Fruit fly (Drosophila melanogaster): ENCODE measurements around the gene disp.

disp gene

dm6 chr3R:5824456-5824855, 31.7 kb downstream of the disp start, which contains the start of the genes Sec20 and dgrn (continued):
- peak; percentile 64 for TF ChIP-seq Hsf (GFP tag; optimal IDR thresholded peaks at IDR 0.05)
- TF ChIP-seq CG4282 (GFP tag; optimal IDR thresholded peaks at IDR 0.05): no peak
- TF ChIP-seq CG9817 (tag; optimal IDR thresholded peaks at IDR 0.05): peak; percentile 66
- TF ChIP-seq CG9215 (GFP tag; IDR thresholded peaks at IDR 0.05): peak; percentile 58
- TF ChIP-seq Rfx (GFP tag; IDR thresholded peaks at IDR 0.05): peak; percentile 78
- no peak for TF ChIP-seq ftz-f1 (GFP tag; optimal IDR thresholded peaks at IDR 0.05)
- TF ChIP-seq danr (GFP tag; IDR thresholded peaks at IDR 0.05): peak; percentile 59
- TF ChIP-seq CG17912 (GFP tag; optimal IDR thresholded peaks at IDR 0.05): no peak
- peak; percentile 40 to 55 for TF ChIP-seq Hr51 (GFP tag; optimal IDR thresholded peaks at IDR 0.05)
- peak; percentile 79 for TF ChIP-seq sug (tag; optimal IDR thresholded peaks at IDR 0.05)
- TF ChIP-seq CG18599 (GFP tag; optimal IDR thresholded peaks at IDR 0.05): peak; percentile 67
- TF ChIP-seq Camta (GFP tag; optimal IDR thresholded peaks at IDR 0.05): no peak
- TF ChIP-seq Ptx1 (GFP tag; IDR thresholded peaks at IDR 0.05): peak; percentile 75
- no peak for TF ChIP-seq gt (GFP tag; IDR thresholded peaks at IDR 0.05)
- peak; percentile 96 for TF ChIP-seq BEAF-32 (GFP tag; optimal IDR thresholded peaks at IDR 0.05)
- peak; percentile 66 for TF ChIP-seq CG8388 (GFP tag; optimal IDR thresholded peaks at IDR 0.05)
- TF ChIP-seq Stat92E (GFP tag; optimal IDR thresholded peaks at IDR 0.05): peak in 1 of 3 experiments; percentile 69
- peak; percentile 48 for TF ChIP-seq CG13123 (GFP tag; optimal IDR thresholded peaks at IDR 0.05)
- peak; percentile 88 for TF ChIP-seq CG2712 (tag; optimal IDR thresholded peaks at IDR 0.05)
- no peak for TF ChIP-seq Sry-β (GFP tag; optimal IDR thresholded peaks at IDR 0.05)
- TF ChIP-seq Med (GFP tag): peak; percentile 79
- peak; percentile 50 for TF ChIP-seq Lhr (GFP tag; optimal IDR thresholded peaks at IDR 0.05)
- TF ChIP-seq crp (GFP tag; optimal IDR thresholded peaks at IDR 0.05): peak in 1 of 2 experiments; percentile 6
- 0 out of 3 replicates have a peak, but pooled peaks have one; percentile 28 for TF ChIP-seq CG2199 (GFP tag; IDR thresholded peaks at IDR 0.05)
- peak; percentile 73 for TF ChIP-seq Hr3 (GFP tag; optimal IDR thresholded peaks at IDR 0.05)
- peak; percentile 75 for TF ChIP-seq CG12155 (GFP tag; optimal IDR thresholded peaks at IDR 0.05)
- peak; percentile 52 for TF ChIP-seq CG18476 (GFP tag; optimal IDR thresholded peaks at IDR 0.05)
- TF ChIP-seq amos (GFP tag; IDR thresholded peaks at IDR 0.05; ENCODE audit: partially characterized antibody): peak; percentile 95
- TF ChIP-seq mam (GFP tag; optimal IDR thresholded peaks at IDR 0.05): peak; percentile 51
- 0 out of 2 replicates have a peak, but pooled peaks have one; percentile 28 for TF ChIP-seq CG31224 (GFP tag; IDR thresholded peaks at IDR 0.05)
- TF ChIP-seq Hmr (GFP tag; optimal IDR thresholded peaks at IDR 0.05): peak; percentile 70
- no peak for TF ChIP-seq CG2875 (GFP tag; optimal IDR thresholded peaks at IDR 0.05)
- peak; percentile 46; the same call in 1 of the 3 replicates for TF ChIP-seq dysf (GFP tag; IDR thresholded peaks at IDR 0.05)
- peak; percentile 97 for TF ChIP-seq CG10267 (tag; optimal IDR thresholded peaks at IDR 0.05)
- TF ChIP-seq HmgZ (tag; optimal IDR thresholded peaks at IDR 0.05): peak; percentile 62
- TF ChIP-seq slbo (GFP tag; IDR thresholded peaks at IDR 0.05): peak; percentile 84
- peak; percentile 69 for TF ChIP-seq E2f2 (GFP tag; IDR thresholded peaks at IDR 0.05)
- no peak for TF ChIP-seq CG11093 (GFP tag; IDR thresholded peaks at IDR 0.05)
- TF ChIP-seq CG1792 (GFP tag; optimal IDR thresholded peaks at IDR 0.05): no peak
- TF ChIP-seq hkb (optimal IDR thresholded peaks at IDR 0.05): no peak
- peak; percentile 46; the same call in 1 of the 2 replicates for TF ChIP-seq hkb (GFP tag; IDR thresholded peaks at IDR 0.05)
- TF ChIP-seq YL-1 (GFP tag; optimal IDR thresholded peaks at IDR 0.05): peak; percentile 91
- no peak for TF ChIP-seq repo (GFP tag; optimal IDR thresholded peaks at IDR 0.05)
- no peak for TF ChIP-seq crol (GFP tag; IDR thresholded peaks at IDR 0.05)
- peak; percentile 81 for TF ChIP-seq Dbx (GFP tag; IDR thresholded peaks at IDR 0.05)
- peak; percentile 75 for TF ChIP-seq dmrt11E (tag; optimal IDR thresholded peaks at IDR 0.05)
- peak; percentile 39; the same call in 1 of the 3 replicates for TF ChIP-seq ci (GFP tag; IDR thresholded peaks at IDR 0.05)
- TF ChIP-seq CG18011 (GFP tag; optimal IDR thresholded peaks at IDR 0.05): no peak
- peak; percentile 88 for TF ChIP-seq CG12391 (tag; optimal IDR thresholded peaks at IDR 0.05)
- TF ChIP-seq Abd-B (GFP tag; optimal IDR thresholded peaks at IDR 0.05): peak; percentile 60

Data from whole organism, embryonic.